Worm (Caenorhabditis elegans) whole organism, young adult: ENCODE measurements around the gene Y17G7B.17.

Experiments used
- him-1 ChIP-seq: sonication (generic microtip); optimal IDR thresholded peaks from 2 replicates; lab custom pipeline; 2016; ENCODE audit warnings: missing genotype, missing genetic modification reagents, missing genetic modification characterization, missing compliant biosample characterization
- mel-28 ChIP-seq: sonication (generic microtip); optimal IDR thresholded peaks from 2 replicates; lab custom pipeline; 2016; ENCODE audit warnings: borderline replicate concordance, mild to moderate bottlenecking, missing genetic modification characterization, missing compliant biosample characterization
- pha-4 ChIP-seq: fragments of 150-350 bp; sonication (generic microtip); optimal IDR thresholded peaks from 2 replicates; lab custom pipeline; 2014; ENCODE audit warnings: missing biosample characterization, missing genetic modification reagents, missing genetic modification characterization
- tbp1 ChIP-seq: fragments of 200-800 bp; sonication (Bioruptor generic); optimal IDR thresholded peaks from 2 replicates; lab custom pipeline; 2018; ENCODE audit warnings: mild to moderate bottlenecking, missing genetic modification characterization, missing compliant biosample characterization
- unc-130 ChIP-seq: sonication (generic microtip); optimal IDR thresholded peaks from 2 replicates; lab custom pipeline; 2016; ENCODE audit warnings: missing genetic modification reagents, missing genetic modification characterization, missing compliant biosample characterization
- unc-62 ChIP-seq: fragments of 150-350 bp; optimal IDR thresholded peaks from 2 replicates; lab custom pipeline; 2014; ENCODE audit warnings: missing biosample characterization, missing genetic modification reagents, missing genetic modification characterization

- TF ChIP-seq tbp1 (GFP tag; lab: Kevin White, UChicago) = no peak
- no peak for TF ChIP-seq unc-62
- TF ChIP-seq unc-130 (GFP tag; lab: Kevin White, UChicago) = no peak
- no peak for TF ChIP-seq him-1 (tag; lab: Kevin White, UChicago)
- TF ChIP-seq pha-4 (tag; lab: Kevin White, UChicago) = no peak
- no peak for TF ChIP-seq mel-28 (tag; lab: Kevin White, UChicago)
Observed at ce11 chrII:12095022-12095421, 4.8 kb downstream of the Y17G7B.17 start.
